Fruit fly (Drosophila melanogaster) whole organism: Measurements from ENCODE around the gene CG4116.

Experiments used
- CG8478 ChIP-seq: fragments of >200 bp; optimal IDR thresholded peaks from 2 replicates; lab custom pipeline; 2018; ENCODE audit warnings: inconsistent platforms
- Dll ChIP-seq: fragments of >200 bp; optimal IDR thresholded peaks from 2 replicates; lab custom pipeline; 2017
- psq ChIP-seq: fragments of >200 bp; optimal IDR thresholded peaks from 2 replicates; lab custom pipeline; 2017
- usp ChIP-seq: fragments of >200 bp; optimal IDR thresholded peaks from 2 replicates; lab custom pipeline; 2017; ENCODE audit warnings: missing biosample characterization, missing genetic modification characterization, mixed read lengths

DNA sequence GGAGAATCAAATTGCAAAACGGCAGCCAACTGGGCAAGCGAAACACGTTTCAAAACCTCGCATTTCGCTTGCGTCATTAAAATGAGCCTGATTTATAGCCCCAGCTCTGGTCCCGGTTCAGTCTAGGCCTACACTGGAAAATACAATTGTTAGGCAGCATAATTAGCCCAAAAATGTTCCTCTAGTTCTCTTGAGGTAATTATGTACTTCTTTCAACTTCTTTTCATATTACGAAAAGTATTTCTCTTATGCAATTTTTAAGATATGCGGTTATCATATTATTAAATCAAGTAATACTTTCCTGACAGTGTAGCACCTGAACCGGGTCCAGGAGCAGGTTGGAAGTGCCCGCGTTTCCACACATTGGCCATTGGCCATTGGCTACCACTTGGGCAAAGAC is 22.6 kb downstream of the CG4116 start:
- TF ChIP-seq usp (GFP tag; lab: Kevin White, UChicago) (no peak), CG8478 (lab: Kevin White, UChicago) (no peak), psq (lab: Kevin White, UChicago) (no peak), Dll (lab: Kevin White, UChicago) (no peak)
